Fruit fly (Drosophila melanogaster): ENCODE measurements around the gene Gnmt.

DNA sequence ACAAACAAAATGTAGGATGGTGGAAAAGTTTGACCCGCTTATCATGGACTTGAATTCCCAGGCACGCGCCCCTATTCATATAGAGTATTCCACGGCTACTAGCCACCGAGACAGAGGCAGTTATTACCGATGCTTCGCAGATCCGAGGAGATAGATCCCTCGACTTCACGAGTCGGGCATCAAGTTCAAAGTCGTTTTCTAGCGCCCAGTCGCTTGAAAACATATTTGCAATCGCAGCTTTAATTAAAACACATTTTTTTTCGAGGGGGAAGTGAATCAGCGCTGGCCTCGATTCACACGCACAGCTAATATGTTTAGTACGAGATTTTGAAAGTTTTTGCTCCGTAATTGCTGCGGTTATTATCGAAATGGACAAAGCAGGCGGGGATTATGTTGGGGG is 40.8 kb downstream of the Gnmt start:
- no peak for TF ChIP-seq CTCF (optimal IDR thresholded peaks at IDR 0.05)
- no peak for TF ChIP-seq CG8478 (optimal IDR thresholded peaks at IDR 0.05)

Measured in S2 (cell line).